Worm (Caenorhabditis elegans) whole organism, L2 larva: ENCODE data around the gene F19H8.2.

ENCODE experiments used
- C34F6.9 ChIP-seq: fragments of 150-350 bp; optimal IDR thresholded peaks from 2 replicates; lab custom pipeline; 2014; ENCODE audit warnings: missing biosample characterization, missing genetic modification characterization
- F13H6.1 ChIP-seq: sonication (generic microtip); optimal IDR thresholded peaks from 2 replicates; lab custom pipeline; 2016; ENCODE audit warnings: missing genetic modification characterization, missing compliant biosample characterization
- alr-1 ChIP-seq: fragments of 150-350 bp; optimal IDR thresholded peaks from 2 replicates; lab custom pipeline; 2014; ENCODE audit warnings: missing biosample characterization, missing genetic modification characterization
- ama-1 ChIP-seq: fragments of 150-350 bp; optimal IDR thresholded peaks from 2 replicates; lab custom pipeline; 2018; ENCODE audit warnings: inconsistent platforms
- blmp-1 ChIP-seq: sonication (generic microtip); optimal IDR thresholded peaks from 2 replicates; lab custom pipeline; 2017; ENCODE audit warnings: missing genetic modification characterization, mild to moderate bottlenecking, missing compliant biosample characterization, antibody characterized with exemption, moderate library complexity; ENCODE audit not compliant: insufficient read depth
- ceh-16 ChIP-seq: fragments of 150-350 bp; optimal IDR thresholded peaks from 2 replicates; lab custom pipeline; 2014; ENCODE audit warnings: missing biosample characterization, missing genetic modification characterization
- ceh-82 ChIP-seq: fragments of 150-350 bp; optimal IDR thresholded peaks from 2 replicates; lab custom pipeline; 2014; ENCODE audit warnings: missing biosample characterization, missing genetic modification characterization
- crh-2 ChIP-seq: sonication (generic microtip); optimal IDR thresholded peaks from 2 replicates; lab custom pipeline; 2017; ENCODE audit warnings: missing biosample characterization, missing genetic modification characterization
- elt-3 ChIP-seq: sonication (generic microtip); optimal IDR thresholded peaks from 2 replicates; lab custom pipeline; 2017; ENCODE audit warnings: missing biosample characterization, missing genetic modification characterization
- fos-1 ChIP-seq: fragments of 150-350 bp; optimal IDR thresholded peaks from 2 replicates; lab custom pipeline; 2014; ENCODE audit warnings: missing biosample characterization, missing genetic modification characterization
- gmeb-1 ChIP-seq: fragments of 150-350 bp; optimal IDR thresholded peaks from 2 replicates; lab custom pipeline; 2014; ENCODE audit warnings: missing biosample characterization, missing genetic modification characterization
- lin-13 ChIP-seq: fragments of 150-350 bp; optimal IDR thresholded peaks from 2 replicates; lab custom pipeline; 2014; ENCODE audit warnings: missing biosample characterization, missing genetic modification reagents, missing genetic modification characterization
- lin-39 ChIP-seq: fragments of 150-350 bp; optimal IDR thresholded peaks from 2 replicates; lab custom pipeline; 2014; ENCODE audit warnings: missing biosample characterization, missing genetic modification reagents, missing genetic modification characterization
- lsy-2 ChIP-seq, 2 experiments: fragments of 150-350 bp in 1 of 2; sonication (generic microtip) in 1 of 2; optimal IDR thresholded peaks; 2 replicates each; lab custom pipeline; 2014 to 2017; ENCODE audit warnings: missing biosample characterization in 2 of 2, missing genetic modification characterization in 2 of 2
- mab-5 ChIP-seq: fragments of 150-350 bp; optimal IDR thresholded peaks from 2 replicates; lab custom pipeline; 2014; ENCODE audit warnings: missing biosample characterization, missing genetic modification characterization
- mbf-1 ChIP-seq: sonication (generic microtip); optimal IDR thresholded peaks from 2 replicates; lab custom pipeline; 2017; ENCODE audit warnings: missing biosample characterization, missing genetic modification characterization
- mdl-1 ChIP-seq, 2 experiments: fragments of 150-350 bp in 1 of 2; sonication (generic microtip) in 1 of 2; optimal IDR thresholded peaks; 2 replicates each; lab custom pipeline; 2017; ENCODE audit warnings: missing biosample characterization in 2 of 2, missing genetic modification characterization in 2 of 2
- nhr-11 ChIP-seq: fragments of 150-350 bp; optimal IDR thresholded peaks from 2 replicates; lab custom pipeline; 2014; ENCODE audit warnings: missing biosample characterization, missing genetic modification characterization
- nhr-129 ChIP-seq: fragments of 150-350 bp; optimal IDR thresholded peaks from 2 replicates; lab custom pipeline; 2014; ENCODE audit warnings: missing biosample characterization, missing genetic modification characterization
- nhr-25 ChIP-seq: fragments of 150-350 bp; sonication (generic microtip); optimal IDR thresholded peaks from 3 replicates; lab custom pipeline; 2014; ENCODE audit warnings: missing biosample characterization, missing genetic modification characterization
- nhr-6 ChIP-seq: fragments of 150-350 bp; optimal IDR thresholded peaks from 2 replicates; lab custom pipeline; 2014; ENCODE audit warnings: missing biosample characterization, missing genetic modification characterization
- nhr-77 ChIP-seq: fragments of 150-350 bp; optimal IDR thresholded peaks from 2 replicates; lab custom pipeline; 2014; ENCODE audit warnings: missing biosample characterization, missing genetic modification characterization
- sem-4 ChIP-seq: fragments of 150-350 bp; optimal IDR thresholded peaks from 2 replicates; lab custom pipeline; 2014; ENCODE audit warnings: missing biosample characterization, missing genetic modification reagents, missing genetic modification characterization
- sma-9 ChIP-seq, 2 experiments: fragments of 150-350 bp in 1 of 2; sonication (generic microtip) in 1 of 2; optimal IDR thresholded peaks; 2 replicates each; lab custom pipeline; 2014 to 2016; ENCODE audit warnings: missing genetic modification characterization in 2 of 2, mild to moderate bottlenecking in 1 of 2, missing biosample characterization in 1 of 2, missing compliant biosample characterization in 1 of 2, missing genetic modification reagents in 1 of 2, moderate library complexity in 1 of 2
- snpc-4 ChIP-seq: fragments of 150-350 bp; optimal IDR thresholded peaks from 2 replicates; lab custom pipeline; 2014; ENCODE audit warnings: missing biosample characterization, missing genetic modification characterization
- unc-55 ChIP-seq: fragments of 150-350 bp; sonication (generic microtip); optimal IDR thresholded peaks from 3 replicates; lab custom pipeline; 2014; ENCODE audit warnings: missing biosample characterization, missing genetic modification reagents, missing genetic modification characterization
- unc-62 ChIP-seq: fragments of 150-350 bp; optimal IDR thresholded peaks from 2 replicates; lab custom pipeline; 2014; ENCODE audit warnings: missing biosample characterization, missing genetic modification reagents, missing genetic modification characterization
- ztf-1 ChIP-seq: fragments of 200-800 bp; sonication (Bioruptor generic); conservative IDR thresholded peaks from 2 replicates; pipeline ENCODE4 v1.3.6; 2022; ENCODE audit warnings: missing genetic modification characterization, missing compliant biosample characterization
- ztf-11 ChIP-seq: sonication (generic microtip); optimal IDR thresholded peaks from 2 replicates; lab custom pipeline; 2017; ENCODE audit warnings: missing biosample characterization, missing genetic modification characterization

F19H8.2 gene

DNA sequence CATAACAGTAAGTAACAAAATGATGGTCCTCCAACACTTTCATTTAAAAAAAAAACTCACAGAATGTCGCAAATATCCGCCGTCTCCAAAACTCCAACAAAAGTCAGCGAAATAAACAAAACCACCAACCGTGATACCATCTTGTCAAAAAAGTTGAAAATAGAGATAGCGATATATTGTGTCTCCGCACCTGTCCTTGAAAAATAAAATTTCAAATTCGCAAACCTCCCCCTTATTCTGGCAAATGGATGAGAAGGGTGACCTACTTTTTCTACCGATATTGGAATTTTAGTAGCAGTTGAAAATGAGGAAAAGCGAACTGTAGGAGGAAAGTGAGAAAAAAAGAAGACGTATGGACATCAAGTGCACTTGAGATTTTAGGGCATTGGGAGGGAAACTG is at the start of gene F19H8.2:
F19H8.2 (minus strand) TSS at position 391 of the 400 bp plus-strand sequence.
- TF ChIP-seq mdl-1 (tag; optimal IDR thresholded peaks at IDR 0.05; lab: Kevin White, UChicago) (no peak), ceh-16 (tag; lab: Kevin White, UChicago) (peak; percentile 31), nhr-6 (tag; lab: Kevin White, UChicago) (no peak), ztf-11 (tag; lab: Kevin White, UChicago) (no peak), gmeb-1 (tag; lab: Kevin White, UChicago) (no peak), ama-1 (lab: Kevin White, UChicago) (peak; percentile 53), ztf-1 (GFP tag; lab: Robert Waterston, UW) (no peak), alr-1 (tag; lab: Kevin White, UChicago) (no peak), fos-1 (tag; lab: Kevin White, UChicago) (no peak)
- TF ChIP-seq, all 48 proteins: peak for 2

DNA sequence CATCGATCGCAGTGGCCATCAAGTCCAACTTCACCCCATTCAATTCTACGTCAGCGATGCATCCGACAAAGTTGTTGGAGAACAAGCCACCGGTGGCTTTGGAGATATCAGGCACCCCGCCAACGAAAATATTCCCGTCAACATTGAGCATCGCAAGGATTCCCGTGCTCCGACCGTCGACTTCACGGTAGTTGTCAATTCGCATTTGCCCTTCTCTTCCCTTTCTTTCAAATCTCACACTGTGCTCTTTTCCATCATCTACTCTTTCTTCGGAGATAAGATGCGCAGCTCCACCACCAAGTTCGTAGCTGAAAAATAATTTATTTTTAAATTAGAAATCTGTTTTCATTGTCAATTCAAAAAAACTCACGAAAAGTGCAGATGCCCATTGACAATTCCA is 41.9 kb upstream of the F19H8.2 start:
- TF ChIP-seq elt-3 (tag; lab: Kevin White, UChicago) (no peak), nhr-11 (tag; lab: Kevin White, UChicago) (no peak), unc-55 (GFP tag; lab: Kevin White, UChicago) (no peak), lin-13 (GFP tag; lab: Kevin White, UChicago) (no peak)

DNA sequence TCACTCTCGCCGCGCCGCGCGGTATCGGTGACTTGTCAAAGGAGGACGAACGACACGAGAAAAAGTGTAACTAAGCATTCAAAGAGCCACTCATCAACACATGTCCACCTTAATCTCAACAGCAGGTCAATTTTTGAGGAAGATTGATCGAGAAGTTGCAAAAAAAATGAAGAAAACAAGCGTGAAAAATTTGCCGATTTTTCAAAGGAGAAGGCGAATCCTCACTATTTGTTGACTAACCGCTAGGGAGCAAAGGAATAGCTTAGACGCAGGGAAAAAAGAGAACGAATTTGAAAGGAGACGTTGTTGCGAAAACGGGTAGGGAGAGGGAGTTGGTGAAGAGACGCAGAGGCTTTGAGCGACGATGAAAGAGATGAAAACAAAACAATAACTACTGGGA is 39.6 kb upstream of the F19H8.2 start:
- peak; percentile 70 for TF ChIP-seq mab-5 (tag; lab: Kevin White, UChicago)
- TF ChIP-seq mdl-1 (tag; optimal IDR thresholded peaks at IDR 0.05; lab: Kevin White, UChicago), result peak in 1 of 2 experiments; percentile 45
- peak; percentile 14 for TF ChIP-seq unc-62 (GFP tag; lab: Kevin White, UChicago)
- no peak for TF ChIP-seq ama-1 (lab: Kevin White, UChicago)
- no peak for TF ChIP-seq alr-1 (tag; lab: Kevin White, UChicago)
- peak; percentile 73 for TF ChIP-seq F13H6.1 (tag; lab: Kevin White, UChicago)
- peak; percentile 18 for TF ChIP-seq nhr-25 (tag; lab: Kevin White, UChicago)
- TF ChIP-seq crh-2 (tag; lab: Kevin White, UChicago), result peak; percentile 12
- peak; percentile 63 for TF ChIP-seq unc-55 (GFP tag; lab: Kevin White, UChicago)
- peak; percentile 33 for TF ChIP-seq blmp-1
- TF ChIP-seq fos-1 (tag; lab: Kevin White, UChicago), result peak; percentile 26
- peak in 1 of 2 experiments; percentile 59 for TF ChIP-seq lsy-2 (tag; optimal IDR thresholded peaks at IDR 0.05; lab: Kevin White, UChicago)
- peak; percentile 83 for TF ChIP-seq lin-39 (tag; lab: Kevin White, UChicago)
- TF ChIP-seq sma-9 (GFP tag; optimal IDR thresholded peaks at IDR 0.05; lab: Kevin White, UChicago), result peak; percentile 13
- no peak for TF ChIP-seq sma-9 (tag; optimal IDR thresholded peaks at IDR 0.05; lab: Kevin White, UChicago)
- peak; percentile 79 for TF ChIP-seq nhr-129 (tag; lab: Kevin White, UChicago)
- peak; percentile 54 for TF ChIP-seq snpc-4 (tag; lab: Kevin White, UChicago)
- TF ChIP-seq mbf-1 (tag; lab: Kevin White, UChicago), result no peak
- TF ChIP-seq ceh-82 (tag; lab: Kevin White, UChicago), result no peak
- peak; percentile 52 for TF ChIP-seq C34F6.9 (tag; lab: Kevin White, UChicago)
- TF ChIP-seq sem-4 (tag; lab: Kevin White, UChicago), result no peak

DNA sequence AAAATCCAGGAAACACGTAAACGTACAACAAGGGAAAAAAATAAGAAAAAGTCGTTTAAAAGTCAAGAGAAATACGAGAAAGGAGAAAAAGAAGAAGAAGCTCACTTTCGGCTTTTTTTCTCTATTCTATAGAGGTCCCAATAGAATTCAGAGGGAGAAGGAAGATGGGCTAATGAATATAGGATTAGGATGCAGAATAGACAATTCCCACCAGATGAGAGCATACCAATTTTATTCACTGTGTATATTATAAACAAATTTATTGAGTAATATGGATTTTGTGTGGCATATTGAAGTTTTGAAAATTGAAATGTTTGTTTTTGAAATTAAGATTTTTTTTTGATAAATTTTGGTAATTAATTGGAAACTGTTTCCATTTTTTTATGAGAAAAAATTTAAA is 38.8 kb upstream of the F19H8.2 start:
- TF ChIP-seq unc-55 (GFP tag; lab: Kevin White, UChicago) (peak; percentile 29), alr-1 (tag; lab: Kevin White, UChicago) (no peak)
- TF ChIP-seq, all 48 proteins: peak for 1

DNA sequence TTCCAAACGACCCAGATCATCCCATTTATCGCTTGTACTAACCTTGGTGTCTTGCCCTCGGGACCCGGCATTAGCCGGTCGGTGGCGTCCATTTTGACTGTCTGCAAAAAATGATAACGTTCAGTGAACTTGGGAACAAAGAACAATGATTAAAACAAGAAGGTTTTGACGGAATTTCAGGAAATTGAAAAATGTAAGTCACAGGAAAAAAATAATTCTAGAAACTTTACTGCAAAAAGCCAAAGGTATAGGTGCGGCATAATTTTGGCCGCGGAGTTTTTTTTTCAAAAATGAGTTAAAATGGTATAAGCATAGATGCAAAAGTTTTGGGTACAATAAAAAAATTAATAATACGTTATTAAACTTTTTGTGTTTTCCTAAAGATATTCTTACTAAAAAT is 38.3 kb upstream of the F19H8.2 start, which contains the start of gene atgp-2:
atgp-2 (minus strand) TSS at position 101 of the 400 bp plus-strand sequence.
- TF ChIP-seq sma-9 (GFP tag; optimal IDR thresholded peaks at IDR 0.05; lab: Kevin White, UChicago) (peak; percentile 45), sma-9 (tag; optimal IDR thresholded peaks at IDR 0.05; lab: Kevin White, UChicago) (no peak), nhr-77 (no peak)

DNA sequence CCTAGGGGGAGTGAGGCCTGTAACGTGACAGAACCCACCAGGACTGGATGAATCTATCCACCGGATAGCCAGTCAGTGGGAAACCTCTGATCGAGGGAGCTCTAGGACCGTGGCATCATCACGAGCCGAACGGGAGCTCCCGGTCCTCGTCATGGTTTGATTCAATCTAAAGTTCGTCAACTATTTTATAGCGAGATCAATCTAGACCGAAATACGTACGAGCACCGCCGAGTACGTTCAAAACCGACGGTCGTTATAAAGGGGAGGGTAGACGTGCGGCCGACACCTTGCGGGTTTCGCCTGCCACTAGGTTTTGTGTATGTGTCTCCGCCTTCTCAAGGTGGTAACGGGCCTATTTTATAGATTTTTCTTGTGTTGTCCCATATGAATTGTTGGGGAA is 35.7 kb upstream of the F19H8.2 start:
- TF ChIP-seq lin-13 (GFP tag; lab: Kevin White, UChicago) (peak; percentile 10), snpc-4 (tag; lab: Kevin White, UChicago) (peak; percentile 82), lsy-2 (tag; optimal IDR thresholded peaks at IDR 0.05; lab: Kevin White, UChicago) (peak in 1 of 2 experiments; percentile 2)
